Fruit fly (Drosophila melanogaster) whole organism, embryonic: ENCODE data around the gene trem.

Experiments
- CG1024 ChIP-seq: fragments of 200-800 bp; sonication (Bioruptor generic); IDR thresholded peaks from 2 replicates; pipeline ENCODE4 v1.3.6; 2022; ENCODE audit warnings: missing biosample characterization, missing genetic modification characterization
- CG10543 ChIP-seq: fragments of 200-800 bp; sonication (Bioruptor generic); optimal IDR thresholded peaks from 3 replicates; lab custom pipeline; 2017; ENCODE audit warnings: missing biosample characterization, mild to moderate bottlenecking, missing genetic modification characterization, moderate library complexity
- CG12299 ChIP-seq: fragments of 200-800 bp; sonication (Bioruptor generic); optimal IDR thresholded peaks from 2 replicates; lab custom pipeline; 2018; ENCODE audit warnings: missing biosample characterization, mild to moderate bottlenecking, missing genetic modification characterization
- CG1233 ChIP-seq: fragments of 200-800 bp; sonication (Bioruptor generic); optimal IDR thresholded peaks from 4 replicates; lab custom pipeline; 2018; ENCODE audit warnings: missing biosample characterization, mild to moderate bottlenecking, missing genetic modification characterization
- CG13424 ChIP-seq: fragments of 200-800 bp; sonication (Bioruptor generic); optimal IDR thresholded peaks from 2 replicates; lab custom pipeline; 2019; ENCODE audit warnings: missing biosample characterization, mild to moderate bottlenecking, missing genetic modification characterization, moderate library complexity
- CG14441 ChIP-seq: fragments of 200-800 bp; sonication (Bioruptor generic); IDR thresholded peaks from 2 replicates; pipeline ENCODE4 v1.3.6; 2022; ENCODE audit warnings: missing biosample characterization, missing genetic modification characterization
- CG14667 ChIP-seq: fragments of 200-800 bp; sonication (Bioruptor generic); IDR thresholded peaks from 2 replicates; pipeline ENCODE4 v1.3.6; 2022; ENCODE audit warnings: missing biosample characterization, missing genetic modification characterization
- CG1529 ChIP-seq: fragments of 200-800 bp; sonication (Bioruptor generic); optimal IDR thresholded peaks from 3 replicates; lab custom pipeline; 2018; ENCODE audit warnings: missing biosample characterization, missing genetic modification characterization
- CG18619 ChIP-seq: fragments of 200-800 bp; sonication (Bioruptor generic); optimal IDR thresholded peaks from 3 replicates; lab custom pipeline; 2017; ENCODE audit warnings: missing biosample characterization, mild to moderate bottlenecking, missing genetic modification characterization
- CG18764 ChIP-seq: fragments of 200-800 bp; sonication (Bioruptor generic); optimal IDR thresholded peaks from 3 replicates; lab custom pipeline; 2016; ENCODE audit warnings: missing biosample characterization, missing genetic modification characterization
- CG2116 ChIP-seq: fragments of 200-800 bp; sonication (Bioruptor generic); optimal IDR thresholded peaks from 3 replicates; lab custom pipeline; 2018; ENCODE audit warnings: missing biosample characterization, mild to moderate bottlenecking, missing genetic modification characterization
- CG30020 ChIP-seq: fragments of 200-800 bp; optimal IDR thresholded peaks from 2 replicates; lab custom pipeline; 2019; ENCODE audit warnings: missing biosample characterization, mild to moderate bottlenecking, missing genetic modification characterization, moderate library complexity
- CG34376 ChIP-seq: fragments of 200-800 bp; sonication (Bioruptor generic); optimal IDR thresholded peaks from 2 replicates; lab custom pipeline; 2018; ENCODE audit warnings: missing biosample characterization, mild to moderate bottlenecking, missing genetic modification characterization
- CG6765 ChIP-seq: fragments of 200-800 bp; sonication (Bioruptor generic); optimal IDR thresholded peaks from 3 replicates; lab custom pipeline; 2017; ENCODE audit warnings: missing biosample characterization, mild to moderate bottlenecking, missing genetic modification characterization
- CG6791 ChIP-seq: fragments of 200-800 bp; sonication (Bioruptor generic); IDR thresholded peaks from 3 replicates; pipeline ENCODE4 v1.3.6; 2022; ENCODE audit warnings: missing biosample characterization, missing genetic modification characterization; ENCODE audit not compliant: partially characterized antibody
- CG7963 ChIP-seq: fragments of 200-800 bp; sonication (Bioruptor generic); IDR thresholded peaks from 3 replicates; pipeline ENCODE4 v1.3.6; 2022; ENCODE audit warnings: missing biosample characterization, missing genetic modification characterization; ENCODE audit not compliant: partially characterized antibody
- CG7987 ChIP-seq: fragments of 200-800 bp; sonication (Bioruptor generic); optimal IDR thresholded peaks from 2 replicates; lab custom pipeline; 2018; ENCODE audit warnings: missing biosample characterization, mild to moderate bottlenecking, missing genetic modification characterization, moderate library complexity
- CG9437 ChIP-seq: fragments of 200-800 bp; sonication (Bioruptor generic); optimal IDR thresholded peaks from 2 replicates; lab custom pipeline; 2018; ENCODE audit warnings: missing biosample characterization, mild to moderate bottlenecking, missing genetic modification characterization
- CG9797 ChIP-seq: fragments of 200-800 bp; sonication (Bioruptor generic); optimal IDR thresholded peaks from 3 replicates; lab custom pipeline; 2018; ENCODE audit warnings: missing biosample characterization, mild to moderate bottlenecking, missing genetic modification characterization
- CoRest ChIP-seq: fragments of 200-800 bp; sonication (Bioruptor generic); optimal IDR thresholded peaks from 3 replicates; lab custom pipeline; 2018; ENCODE audit warnings: missing biosample characterization, mild to moderate bottlenecking, missing genetic modification characterization, moderate library complexity
- D19A ChIP-seq: fragments of 200-800 bp; optimal IDR thresholded peaks from 3 replicates; lab custom pipeline; 2019; ENCODE audit warnings: missing biosample characterization, mild to moderate bottlenecking, missing genetic modification characterization, moderate library complexity
- Dref ChIP-seq: fragments of 200-800 bp; sonication (Bioruptor generic); IDR thresholded peaks from 2 replicates; pipeline ENCODE4 v1.3.6; 2022; ENCODE audit warnings: missing biosample characterization, missing genetic modification characterization
- E2f1 ChIP-seq: fragments of 200-800 bp; sonication (Bioruptor generic); IDR thresholded peaks from 2 replicates; pipeline ENCODE4 v1.3.6; 2022; ENCODE audit warnings: missing biosample characterization, missing genetic modification characterization
- Eip74EF ChIP-seq, 2 experiments: fragments of 200-800 bp in 1 of 2; fragments of >200 bp in 1 of 2; sonication (Bioruptor generic) in 1 of 2; optimal IDR thresholded peaks; 2 replicates each; lab custom pipeline; 2017 to 2019; ENCODE audit warnings: missing biosample characterization in 2 of 2, missing genetic modification characterization in 2 of 2, mild to moderate bottlenecking in 1 of 2, moderate library complexity in 1 of 2
- Ets65A ChIP-seq: fragments of 200-800 bp; sonication (Bioruptor generic); peaks from one replicate; lab custom pipeline; 2016; ENCODE audit warnings: missing biosample characterization, missing genetic modification characterization
- Fer2 ChIP-seq: fragments of 200-800 bp; sonication (Bioruptor generic); optimal IDR thresholded peaks from 2 replicates; lab custom pipeline; 2018; ENCODE audit warnings: missing biosample characterization, mild to moderate bottlenecking, missing genetic modification characterization, moderate library complexity
- H15 ChIP-seq: fragments of 200-800 bp; sonication (Bioruptor generic); IDR thresholded peaks from 3 replicates; pipeline ENCODE4 v1.3.6; 2022; ENCODE audit warnings: missing biosample characterization, missing genetic modification characterization
- HLH54F ChIP-seq: fragments of 200-800 bp; sonication (Bioruptor generic); optimal IDR thresholded peaks from 3 replicates; lab custom pipeline; 2016; ENCODE audit warnings: missing biosample characterization, missing genetic modification characterization
- Meics ChIP-seq: fragments of 200-800 bp; sonication (Bioruptor generic); optimal IDR thresholded peaks from 2 replicates; lab custom pipeline; 2017; ENCODE audit warnings: missing biosample characterization, mild to moderate bottlenecking, missing genetic modification characterization
- Nf-YA ChIP-seq: fragments of 200-800 bp; sonication (Bioruptor generic); IDR thresholded peaks from 2 replicates; pipeline ENCODE4 v1.3.6; 2022; ENCODE audit warnings: missing biosample characterization, missing genetic modification characterization
- Oli ChIP-seq: fragments of 200-800 bp; sonication (Bioruptor generic); optimal IDR thresholded peaks from 2 replicates; lab custom pipeline; 2018; ENCODE audit warnings: missing biosample characterization, mild to moderate bottlenecking, missing genetic modification characterization, moderate library complexity
- Scr ChIP-seq: fragments of 200-800 bp; sonication (Bioruptor generic); IDR thresholded peaks from 2 replicates; pipeline ENCODE4 v1.3.6; 2022; ENCODE audit warnings: missing biosample characterization, missing genetic modification characterization; ENCODE audit not compliant: partially characterized antibody
- Ssrp ChIP-seq: fragments of 200-800 bp; sonication (Bioruptor generic); optimal IDR thresholded peaks from 2 replicates; lab custom pipeline; 2018; ENCODE audit warnings: missing biosample characterization, mild to moderate bottlenecking, missing genetic modification characterization, moderate library complexity
- ase ChIP-seq: fragments of 200-800 bp; sonication (Bioruptor generic); IDR thresholded peaks from 3 replicates; pipeline ENCODE4 v1.3.6; 2022; ENCODE audit warnings: missing biosample characterization, missing genetic modification characterization
- chm ChIP-seq: fragments of 200-800 bp; sonication (Bioruptor generic); IDR thresholded peaks from 2 replicates; pipeline ENCODE4 v1.3.6; 2022; ENCODE audit warnings: missing biosample characterization, missing genetic modification characterization
- dimm ChIP-seq: fragments of 200-800 bp; sonication (Bioruptor generic); IDR thresholded peaks from 2 replicates; pipeline ENCODE4 v1.3.6; 2022; ENCODE audit warnings: missing biosample characterization, missing genetic modification characterization
- fru ChIP-seq: fragments of >200 bp; optimal IDR thresholded peaks from 2 replicates; lab custom pipeline; 2017
- gro ChIP-seq: fragments of 200-800 bp; sonication (Bioruptor generic); optimal IDR thresholded peaks from 2 replicates; lab custom pipeline; 2016; ENCODE audit warnings: missing biosample characterization, missing genetic modification characterization
- hkb ChIP-seq, 2 experiments: fragments of 200-800 bp in 1 of 2; fragments of >200 bp in 1 of 2; sonication (Bioruptor generic) in 1 of 2; IDR thresholded peaks in 1 of 2; optimal IDR thresholded peaks in 1 of 2; 2 replicates each; pipeline versions ENCODE4 v1.3.6 to Lab custom; 2017 to 2022; ENCODE audit warnings: missing biosample characterization in 1 of 2, missing genetic modification characterization in 1 of 2
- mirr ChIP-seq: fragments of 200-800 bp; sonication (Bioruptor generic); optimal IDR thresholded peaks from 3 replicates; lab custom pipeline; 2018; ENCODE audit warnings: missing biosample characterization, mild to moderate bottlenecking, missing genetic modification characterization
- nerfin-1 ChIP-seq: fragments of 200-800 bp; sonication (Bioruptor generic); optimal IDR thresholded peaks from 3 replicates; lab custom pipeline; 2019; ENCODE audit warnings: missing biosample characterization, mild to moderate bottlenecking, missing genetic modification characterization, moderate library complexity
- nmo ChIP-seq: fragments of 200-800 bp; sonication (Bioruptor generic); optimal IDR thresholded peaks from 2 replicates; lab custom pipeline; 2018; ENCODE audit warnings: missing biosample characterization, mild to moderate bottlenecking, missing genetic modification characterization, moderate library complexity
- nom ChIP-seq: fragments of 200-800 bp; sonication (Bioruptor generic); optimal IDR thresholded peaks from 2 replicates; lab custom pipeline; 2017; ENCODE audit warnings: missing biosample characterization, missing genetic modification characterization, mild to moderate bottlenecking, moderate library complexity, missing genetic modification reagents
- otp ChIP-seq: fragments of 200-800 bp; sonication (Bioruptor generic); IDR thresholded peaks from 3 replicates; pipeline ENCODE4, ENCODE4 v1.3.6; 2022; ENCODE audit warnings: missing biosample characterization, missing genetic modification characterization
- seq ChIP-seq: fragments of 200-800 bp; sonication (Bioruptor generic); IDR thresholded peaks from 2 replicates; pipeline ENCODE4 v1.3.6; 2022; ENCODE audit warnings: missing biosample characterization, missing genetic modification characterization
- shn ChIP-seq: fragments of 200-800 bp; sonication (Bioruptor generic); optimal IDR thresholded peaks from 3 replicates; lab custom pipeline; 2016; ENCODE audit warnings: missing biosample characterization, missing genetic modification characterization
- stc ChIP-seq: fragments of 200-800 bp; sonication (Bioruptor generic); IDR thresholded peaks from 2 replicates; pipeline ENCODE4 v1.3.6; 2022; ENCODE audit warnings: missing biosample characterization, missing genetic modification characterization
- vvl ChIP-seq: fragments of 200-800 bp; sonication (Bioruptor generic); IDR thresholded peaks from 2 replicates; pipeline ENCODE4 v1.3.6; 2022; ENCODE audit warnings: missing biosample characterization, missing genetic modification characterization
- zen2 ChIP-seq: fragments of 200-800 bp; sonication (Bioruptor generic); IDR thresholded peaks from 3 replicates; pipeline ENCODE4 v1.3.6; 2022; ENCODE audit warnings: missing biosample characterization, missing genetic modification characterization; ENCODE audit not compliant: partially characterized antibody

trem gene

dm6 chr3R:20008372-20009051 lies 22.6 kb downstream of the trem start, which contains the start of the genes Hs6st and MED25 (continued):
- TF ChIP-seq otp (GFP tag; lab: Robert Waterston, UW), result no peak
- no peak for TF ChIP-seq Eip74EF (GFP tag; optimal IDR thresholded peaks at IDR 0.05; lab: Kevin White, UChicago)
- peak; percentile 43 for TF ChIP-seq CG18764 (GFP tag; lab: Kevin White, UChicago)
- no peak for TF ChIP-seq CG1529 (GFP tag; lab: Kevin White, UChicago)
- 0 out of 2 replicates have a peak, but pooled peaks have one; percentile 9 for TF ChIP-seq Nf-YA (GFP tag; lab: Robert Waterston, UW)
- no peak for TF ChIP-seq ase (GFP tag; lab: Robert Waterston, UW)
- TF ChIP-seq CG7987, result peak; percentile 39
- TF ChIP-seq stc (GFP tag; lab: Robert Waterston, UW), result 0 out of 2 replicates have a peak, but pooled peaks have one; percentile 17
- TF ChIP-seq CG10543 (GFP tag; lab: Kevin White, UChicago), result peak; percentile 77
- peak; percentile 31 for TF ChIP-seq HLH54F
- TF ChIP-seq vvl (GFP tag; lab: Robert Waterston, UW), result peak; percentile 40
- peak; percentile 82 for TF ChIP-seq Scr
- TF ChIP-seq shn (GFP tag; lab: Kevin White, UChicago), result no peak
- peak; percentile 37; the same call in 1 of the 2 replicates for TF ChIP-seq E2f1 (GFP tag; lab: Robert Waterston, UW)
- peak; percentile 40 for TF ChIP-seq CG30020 (tag; lab: Kevin White, UChicago)
- no peak for TF ChIP-seq gro (GFP tag; lab: Kevin White, UChicago)
- TF ChIP-seq Oli (tag; lab: Kevin White, UChicago), result no peak
- peak; percentile 91 for TF ChIP-seq Ets65A
- TF ChIP-seq CG6791 (GFP tag; lab: Robert Waterston, UW), result peak; percentile 71
- peak; percentile 55 for TF ChIP-seq nmo (GFP tag; lab: Kevin White, UChicago)
- peak; percentile 59 for TF ChIP-seq CG34376 (GFP tag; lab: Kevin White, UChicago)
- TF ChIP-seq CG2116 (GFP tag; lab: Kevin White, UChicago), result peak; percentile 76
- TF ChIP-seq chm, result peak; percentile 75; the same call in 1 of the 2 replicates
- peak; percentile 10 for TF ChIP-seq hkb (optimal IDR thresholded peaks at IDR 0.05; lab: Kevin White, UChicago)
- no peak for TF ChIP-seq hkb (GFP tag; IDR thresholded peaks at IDR 0.05; lab: Robert Waterston, UW)
- TF ChIP-seq CG1024 (GFP tag; lab: Robert Waterston, UW), result no peak; the same call in 1 of the 2 replicates
- peak; percentile 72 for TF ChIP-seq zen2
- peak; percentile 52 for TF ChIP-seq CG9797
- peak; percentile 56 for TF ChIP-seq Fer2 (tag; lab: Kevin White, UChicago)
- TF ChIP-seq CG14441 (GFP tag; lab: Robert Waterston, UW), result no peak
- TF ChIP-seq H15 (GFP tag; lab: Robert Waterston, UW), result no peak
- TF ChIP-seq CG9437 (GFP tag; lab: Kevin White, UChicago), result peak; percentile 20
- TF ChIP-seq Ssrp (tag; lab: Kevin White, UChicago), result no peak
- TF ChIP-seq CoRest (tag; lab: Kevin White, UChicago), result peak; percentile 49
- no peak for TF ChIP-seq D19A (tag; lab: Kevin White, UChicago)
- TF ChIP-seq dimm, result no peak
- TF ChIP-seq nom, result no peak
- peak; percentile 58; the same call in 2 of the 3 replicates for TF ChIP-seq CG7963 (GFP tag; lab: Robert Waterston, UW)
- no peak for TF ChIP-seq CG12299
- no peak for TF ChIP-seq seq (GFP tag; lab: Robert Waterston, UW)
- no peak for TF ChIP-seq CG18619 (GFP tag; lab: Kevin White, UChicago)
- peak; percentile 45 for TF ChIP-seq mirr (GFP tag; lab: Kevin White, UChicago)
- no peak for TF ChIP-seq CG14667
- peak; percentile 60 for TF ChIP-seq CG1233
- peak; percentile 74 for TF ChIP-seq Meics
- TF ChIP-seq CG6765 (GFP tag; lab: Kevin White, UChicago), result peak; percentile 17
- no peak for TF ChIP-seq CG13424
- no peak for TF ChIP-seq fru
- peak; percentile 71 for TF ChIP-seq Dref (GFP tag; lab: Robert Waterston, UW)
- peak; percentile 10 for TF ChIP-seq nerfin-1 (tag; lab: Kevin White, UChicago)
